Worm (Caenorhabditis elegans) whole organism, L2 larva: ENCODE measurements around the gene srsy-2.

Experiments
- C34F6.9 ChIP-seq: fragments of 150-350 bp; optimal IDR thresholded peaks from 2 replicates; lab custom pipeline; 2014; ENCODE audit warnings: missing biosample characterization, missing genetic modification characterization
- egl-27 ChIP-seq: sonication (generic microtip); optimal IDR thresholded peaks from 3 replicates; lab custom pipeline; 2017; ENCODE audit warnings: missing biosample characterization, missing genetic modification reagents, missing genetic modification characterization
- nhr-77 ChIP-seq: fragments of 150-350 bp; optimal IDR thresholded peaks from 2 replicates; lab custom pipeline; 2014; ENCODE audit warnings: missing biosample characterization, missing genetic modification characterization
- sem-4 ChIP-seq: fragments of 150-350 bp; optimal IDR thresholded peaks from 2 replicates; lab custom pipeline; 2014; ENCODE audit warnings: missing biosample characterization, missing genetic modification reagents, missing genetic modification characterization
- skn-1 ChIP-seq: sonication (generic microtip); optimal IDR thresholded peaks from 2 replicates; lab custom pipeline; 2017; ENCODE audit warnings: missing biosample characterization, missing genetic modification characterization
- sma-9 ChIP-seq, 2 experiments: fragments of 150-350 bp in 1 of 2; sonication (generic microtip) in 1 of 2; optimal IDR thresholded peaks; 2 replicates each; lab custom pipeline; 2014 to 2016; ENCODE audit warnings: missing genetic modification characterization in 2 of 2, mild to moderate bottlenecking in 1 of 2, missing biosample characterization in 1 of 2, missing compliant biosample characterization in 1 of 2, missing genetic modification reagents in 1 of 2, moderate library complexity in 1 of 2
- unc-55 ChIP-seq: fragments of 150-350 bp; sonication (generic microtip); optimal IDR thresholded peaks from 3 replicates; lab custom pipeline; 2014; ENCODE audit warnings: missing biosample characterization, missing genetic modification reagents, missing genetic modification characterization
- ztf-1 ChIP-seq: fragments of 200-800 bp; sonication (Bioruptor generic); conservative IDR thresholded peaks from 2 replicates; pipeline ENCODE4 v1.3.6; 2022; ENCODE audit warnings: missing genetic modification characterization, missing compliant biosample characterization

Gene srsy-2

DNA sequence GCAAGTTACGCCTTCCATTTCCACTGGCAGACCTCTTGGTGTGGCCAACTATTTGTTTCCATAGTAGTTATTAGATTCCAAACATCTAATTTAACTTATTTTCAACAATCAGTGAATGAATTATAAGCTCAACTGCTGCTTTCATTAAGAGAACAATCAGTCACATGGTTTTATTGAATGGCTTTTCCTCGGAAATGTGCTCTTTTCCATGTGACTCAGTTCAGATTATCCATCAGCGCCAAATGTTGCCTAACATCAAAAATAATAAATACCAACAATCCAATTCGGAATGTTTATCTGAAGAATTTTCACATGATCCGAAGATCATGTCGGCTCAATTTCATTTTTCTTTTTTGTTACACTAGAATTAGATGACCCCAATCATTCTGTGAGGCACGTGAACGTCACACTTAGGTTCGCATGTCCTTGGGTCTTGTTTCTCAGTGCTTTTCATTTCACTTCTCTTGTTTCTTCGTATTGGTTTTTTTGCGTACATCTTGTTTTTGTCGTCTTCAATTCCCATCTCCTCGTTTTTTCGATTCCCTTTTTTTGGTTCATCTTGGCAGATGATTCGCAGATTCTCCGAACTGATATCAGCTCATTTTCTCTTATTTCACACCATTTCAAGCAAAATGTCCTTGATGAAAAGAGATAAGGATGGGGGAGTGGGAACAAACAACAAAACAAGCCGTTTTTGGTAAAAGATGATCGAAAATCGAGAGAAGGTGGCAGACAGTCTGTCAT lies 50.6 kb downstream of the srsy-2 start (continued):
- TF ChIP-seq skn-1 (tag; lab: Kevin White, UChicago) (no peak), nhr-77 (no peak)

DNA sequence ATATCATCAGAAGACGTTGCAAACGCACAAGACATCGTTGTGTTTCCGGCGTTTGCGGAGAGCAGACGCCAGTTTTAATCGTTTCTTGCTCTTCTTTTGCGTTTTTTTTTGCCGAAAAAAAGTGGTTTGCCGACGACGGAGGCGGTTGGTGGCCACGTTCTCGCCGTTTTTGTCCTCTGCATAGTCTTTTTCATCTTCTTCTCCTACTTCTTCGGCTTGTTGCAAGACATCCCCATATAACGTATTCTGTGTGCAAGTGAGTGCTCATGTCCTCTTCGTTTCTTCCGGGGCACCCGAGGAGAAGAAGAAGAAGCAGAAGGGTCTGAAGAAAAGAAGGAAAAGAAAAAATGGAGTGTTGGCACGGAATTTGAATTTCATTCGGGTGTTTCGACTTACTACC lies 51.9 kb downstream of the srsy-2 start:
- TF ChIP-seq unc-55 (GFP tag; lab: Kevin White, UChicago) (peak; percentile 1), sem-4 (tag; lab: Kevin White, UChicago) (peak; percentile 46), sma-9 (GFP tag; optimal IDR thresholded peaks at IDR 0.05; lab: Kevin White, UChicago) (peak; percentile 15), sma-9 (tag; optimal IDR thresholded peaks at IDR 0.05; lab: Kevin White, UChicago) (no peak), ztf-1 (GFP tag; lab: Robert Waterston, UW) (no peak), C34F6.9 (tag; lab: Kevin White, UChicago) (peak; percentile 7), egl-27 (tag; lab: Kevin White, UChicago) (no peak)
